Worm (Caenorhabditis elegans) whole organism, L1 larva: Measurements from ENCODE around the gene let-716.

Experiments
- C34B4.2 ChIP-seq: sonication (generic microtip); optimal IDR thresholded peaks from 2 replicates; lab custom pipeline; 2017; ENCODE audit warnings: mild to moderate bottlenecking, missing genetic modification characterization, missing compliant biosample characterization
- F16B12.6 ChIP-seq: fragments of 150-350 bp; optimal IDR thresholded peaks from 2 replicates; lab custom pipeline; 2014; ENCODE audit warnings: missing biosample characterization, missing genetic modification characterization
- aha-1 ChIP-seq: fragments of 150-350 bp; optimal IDR thresholded peaks from 2 replicates; lab custom pipeline; 2014; ENCODE audit warnings: missing biosample characterization, missing genetic modification characterization
- alr-1 ChIP-seq: fragments of 200-800 bp; sonication (Bioruptor generic); optimal IDR thresholded peaks from 2 replicates; lab custom pipeline; 2018; ENCODE audit warnings: borderline replicate concordance, mild to moderate bottlenecking, missing genetic modification characterization, missing compliant biosample characterization
- aly-2 ChIP-seq: fragments of 150-350 bp; optimal IDR thresholded peaks from 2 replicates; lab custom pipeline; 2014; ENCODE audit warnings: missing biosample characterization, missing genetic modification characterization
- blmp-1 ChIP-seq: fragments of 150-350 bp; optimal IDR thresholded peaks from 2 replicates; lab custom pipeline; 2014; ENCODE audit warnings: missing biosample characterization, missing genetic modification characterization
- ceh-88 ChIP-seq: fragments of 200-800 bp; sonication (Bioruptor generic); IDR thresholded peaks from 2 replicates; pipeline ENCODE4 v1.3.6; 2022; ENCODE audit warnings: missing genetic modification characterization, missing compliant biosample characterization
- dsc-1 ChIP-seq: sonication (generic microtip); optimal IDR thresholded peaks from 2 replicates; lab custom pipeline; 2016; ENCODE audit warnings: mild to moderate bottlenecking, missing genetic modification characterization, missing compliant biosample characterization
- efl-1 ChIP-seq, 4 experiments: fragments of 150-350 bp; optimal IDR thresholded peaks in 3 of 4; peaks in 1 of 4; 1 replicate in 1 of 4; 2 replicates in 3 of 4; lab custom pipeline; 2014; ENCODE audit warnings: missing biosample characterization in 2 of 4, missing genetic modification characterization in 2 of 4, missing genetic modification reagents in 2 of 4
- egl-13 ChIP-seq: sonication (generic microtip); optimal IDR thresholded peaks from 2 replicates; lab custom pipeline; 2016; ENCODE audit warnings: missing genotype, missing genetic modification reagents, missing genetic modification characterization, missing compliant biosample characterization
- elt-3 ChIP-seq, 6 experiments: fragments of 150-350 bp in 1 of 6; sonication (generic microtip); optimal IDR thresholded peaks; 2 replicates each; lab custom pipeline; 2017 to 2018; ENCODE audit warnings: missing biosample characterization in 6 of 6, missing genetic modification characterization in 6 of 6, inconsistent platforms in 1 of 6
- fkh-10 ChIP-seq: sonication (generic microtip); optimal IDR thresholded peaks from 2 replicates; lab custom pipeline; 2017; ENCODE audit warnings: missing biosample characterization, missing genetic modification reagents, missing genetic modification characterization
- fkh-4 ChIP-seq: sonication (generic microtip); optimal IDR thresholded peaks from 2 replicates; lab custom pipeline; 2016; ENCODE audit warnings: missing compliant biosample characterization, missing genetic modification characterization, borderline replicate concordance
- grh-1 ChIP-seq: fragments of 200-800 bp; sonication (Bioruptor generic); IDR thresholded peaks from 2 replicates; pipeline ENCODE4 v1.3.6; 2022; ENCODE audit warnings: missing genetic modification reagents, missing genetic modification characterization, missing compliant biosample characterization
- hlh-4 ChIP-seq: sonication (generic microtip); optimal IDR thresholded peaks from 2 replicates; lab custom pipeline; 2016; ENCODE audit warnings: mild to moderate bottlenecking, missing genetic modification characterization, missing compliant biosample characterization
- hpl-2 ChIP-seq: fragments of 150-350 bp; optimal IDR thresholded peaks from 2 replicates; lab custom pipeline; 2014; ENCODE audit warnings: missing biosample characterization, missing genetic modification reagents, missing genetic modification characterization
- irx-1 ChIP-seq: sonication (generic microtip); optimal IDR thresholded peaks from 2 replicates; lab custom pipeline; 2016; ENCODE audit warnings: missing genetic modification characterization, missing compliant biosample characterization
- lin-14 ChIP-seq: fragments of 200-800 bp; sonication (Bioruptor generic); optimal IDR thresholded peaks from 2 replicates; lab custom pipeline; 2018; ENCODE audit warnings: mild to moderate bottlenecking, missing genetic modification characterization, moderate library complexity, missing compliant biosample characterization
- lin-35 ChIP-seq, 2 experiments: fragments of 150-350 bp; optimal IDR thresholded peaks; 2 replicates each; lab custom pipeline; 2014; ENCODE audit warnings: missing biosample characterization in 2 of 2, missing genetic modification characterization in 2 of 2, missing genetic modification reagents in 2 of 2
- lin-39 ChIP-seq: fragments of 150-350 bp; optimal IDR thresholded peaks from 2 replicates; lab custom pipeline; 2014; ENCODE audit warnings: missing biosample characterization, missing genetic modification reagents, missing genetic modification characterization
- lsy-2 ChIP-seq, 2 experiments: fragments of 150-350 bp; optimal IDR thresholded peaks; 2 replicates each; lab custom pipeline; 2014; ENCODE audit warnings: missing biosample characterization in 2 of 2, missing genetic modification characterization in 2 of 2
- mab-9 ChIP-seq: fragments of 200-800 bp; sonication (Bioruptor generic); IDR thresholded peaks from 2 replicates; pipeline ENCODE4 v1.3.6; 2022; ENCODE audit warnings: missing genetic modification reagents, missing genetic modification characterization, missing compliant biosample characterization
- mdl-1 ChIP-seq, 2 experiments: fragments of 150-350 bp; optimal IDR thresholded peaks; 2 replicates each; lab custom pipeline; 2014 to 2017; ENCODE audit warnings: missing biosample characterization in 2 of 2, missing genetic modification characterization in 2 of 2, inconsistent platforms in 1 of 2
- mef-2 ChIP-seq: fragments of 150-350 bp; optimal IDR thresholded peaks from 2 replicates; lab custom pipeline; 2014; ENCODE audit warnings: missing biosample characterization, missing genetic modification characterization
- nhr-11 ChIP-seq: fragments of 150-350 bp; optimal IDR thresholded peaks from 2 replicates; lab custom pipeline; 2014; ENCODE audit warnings: missing biosample characterization, missing genetic modification characterization
- nhr-12 ChIP-seq: sonication (generic microtip); optimal IDR thresholded peaks from 2 replicates; lab custom pipeline; 2017; ENCODE audit warnings: missing biosample characterization, missing genetic modification characterization
- nhr-19 ChIP-seq: fragments of 200-800 bp; sonication (Bioruptor generic); conservative IDR thresholded peaks from 2 replicates; pipeline ENCODE4 v1.3.6; 2022; ENCODE audit warnings: missing genetic modification characterization, missing compliant biosample characterization
- nhr-20 ChIP-seq: sonication (generic microtip); optimal IDR thresholded peaks from 2 replicates; lab custom pipeline; 2016; ENCODE audit warnings: mild to moderate bottlenecking, missing genetic modification characterization, missing compliant biosample characterization
- nhr-47 ChIP-seq: sonication (generic microtip); optimal IDR thresholded peaks from 2 replicates; lab custom pipeline; 2016; ENCODE audit warnings: mild to moderate bottlenecking, missing genetic modification characterization, moderate library complexity, missing compliant biosample characterization
- nhr-85 ChIP-seq: sonication (generic microtip); peaks from one replicate; lab custom pipeline; 2016; ENCODE audit warnings: missing genetic modification characterization, inconsistent platforms, missing compliant biosample characterization
- pag-3 ChIP-seq: sonication (generic microtip); optimal IDR thresholded peaks from 2 replicates; lab custom pipeline; 2017; ENCODE audit warnings: missing genetic modification characterization, mild to moderate bottlenecking, missing compliant biosample characterization, antibody characterized with exemption, borderline replicate concordance; ENCODE audit not compliant: insufficient read depth
- rnt-1 ChIP-seq: sonication (generic microtip); optimal IDR thresholded peaks from 2 replicates; lab custom pipeline; 2016; ENCODE audit warnings: mild to moderate bottlenecking, missing genetic modification characterization, moderate library complexity, missing compliant biosample characterization
- snu-23 ChIP-seq: sonication (generic microtip); optimal IDR thresholded peaks from 2 replicates; lab custom pipeline; 2016; ENCODE audit warnings: missing genetic modification characterization, missing compliant biosample characterization
- sptf-1 ChIP-seq: fragments of 150-350 bp; optimal IDR thresholded peaks from 2 replicates; lab custom pipeline; 2014; ENCODE audit warnings: missing biosample characterization, missing genetic modification characterization
- sup-37 ChIP-seq: fragments of 200-800 bp; sonication (Bioruptor generic); optimal IDR thresholded peaks from 2 replicates; lab custom pipeline; 2018; ENCODE audit warnings: mild to moderate bottlenecking, missing genetic modification characterization, missing compliant biosample characterization
- tbx-2 ChIP-seq: sonication (generic microtip); optimal IDR thresholded peaks from 2 replicates; lab custom pipeline; 2016; ENCODE audit warnings: missing genetic modification characterization, missing compliant biosample characterization
- tlp-1 ChIP-seq: fragments of 150-350 bp; optimal IDR thresholded peaks from 2 replicates; lab custom pipeline; 2014; ENCODE audit warnings: missing biosample characterization, missing genetic modification characterization
- xbp-1 ChIP-seq: sonication (generic microtip); optimal IDR thresholded peaks from 2 replicates; lab custom pipeline; 2016; ENCODE audit warnings: missing genetic modification characterization, missing compliant biosample characterization
- zag-1 ChIP-seq: fragments of 150-350 bp; optimal IDR thresholded peaks from 2 replicates; lab custom pipeline; 2014; ENCODE audit warnings: missing biosample characterization, missing genetic modification characterization
- ztf-4 ChIP-seq: fragments of 150-350 bp; optimal IDR thresholded peaks from 2 replicates; lab custom pipeline; 2014; ENCODE audit warnings: missing biosample characterization, missing genetic modification characterization

Gene let-716

DNA sequence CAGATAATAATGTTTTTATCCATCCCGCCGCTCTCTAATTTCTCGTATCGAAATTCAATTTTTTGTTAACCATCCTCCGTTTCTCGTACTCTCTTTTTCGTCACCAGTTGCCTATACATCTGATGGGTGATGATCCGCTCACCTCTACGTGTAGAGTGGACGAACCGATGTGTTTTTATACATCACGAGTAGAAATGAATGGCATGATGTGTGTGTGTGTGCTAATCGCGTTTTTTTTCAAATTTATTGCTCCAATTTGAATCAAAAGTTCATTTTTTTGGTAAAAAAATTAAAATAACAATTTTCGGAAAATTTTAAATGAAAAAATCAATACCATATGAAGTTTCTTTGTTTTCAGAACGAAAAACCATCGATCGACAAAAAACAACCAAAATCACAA lies 27.3 kb upstream of the let-716 start (continued):
- TF ChIP-seq fkh-10 (no peak), xbp-1 (tag; lab: Kevin White, UChicago) (no peak), hpl-2 (no peak), grh-1 (GFP tag; lab: Robert Waterston, UW) (no peak), nhr-11 (tag; lab: Kevin White, UChicago) (no peak), irx-1 (tag; lab: Kevin White, UChicago) (no peak), blmp-1 (peak; percentile 2), lin-39 (tag; lab: Kevin White, UChicago) (no peak), ceh-88 (GFP tag; lab: Robert Waterston, UW) (no peak), ztf-4 (tag; lab: Kevin White, UChicago) (no peak), mdl-1 (tag; optimal IDR thresholded peaks at IDR 0.05; lab: Kevin White, UChicago) (no peak), sptf-1 (tag; lab: Kevin White, UChicago) (no peak), aha-1 (no peak), lin-35 (GFP tag; optimal IDR thresholded peaks at IDR 0.05; lab: Kevin White, UChicago) (peak in 1 of 2 experiments; percentile 54), pag-3 (tag; lab: Kevin White, UChicago) (no peak), C34B4.2 (tag; lab: Kevin White, UChicago) (no peak), egl-13 (tag; lab: Kevin White, UChicago) (no peak), lsy-2 (tag; optimal IDR thresholded peaks at IDR 0.05; lab: Kevin White, UChicago) (no peak), sup-37 (GFP tag; lab: Kevin White, UChicago) (no peak), nhr-12 (tag; lab: Kevin White, UChicago) (no peak), rnt-1 (tag; lab: Kevin White, UChicago) (peak; percentile 2), tlp-1 (tag; lab: Kevin White, UChicago) (no peak), snu-23 (GFP tag; lab: Kevin White, UChicago) (peak; percentile 44), nhr-20 (tag; lab: Kevin White, UChicago) (no peak), dsc-1 (tag; lab: Kevin White, UChicago) (no peak), zag-1 (tag; lab: Kevin White, UChicago) (no peak)

DNA sequence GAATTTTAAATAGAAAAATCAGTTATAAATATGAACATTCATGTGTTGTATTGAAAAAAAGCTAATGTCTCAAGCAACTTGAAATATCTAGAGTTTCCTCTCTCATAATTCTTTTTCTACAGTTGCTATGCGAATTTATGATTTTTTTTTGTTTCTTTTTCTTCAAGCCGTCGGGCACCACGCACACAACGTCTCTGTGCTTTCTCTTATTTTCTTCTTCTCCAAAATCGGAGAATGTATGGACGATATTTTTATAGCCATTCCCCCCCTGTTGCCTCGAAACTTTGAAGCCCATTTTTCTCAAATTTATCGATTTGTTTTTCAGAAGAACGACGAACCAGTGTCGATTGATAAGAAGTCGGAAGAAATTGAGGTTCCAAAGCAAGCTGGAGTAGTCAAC lies 26.6 kb upstream of the let-716 start:
- TF ChIP-seq nhr-47 (tag; lab: Kevin White, UChicago) (no peak), F16B12.6 (tag; lab: Kevin White, UChicago) (no peak), lin-14 (GFP tag; lab: Kevin White, UChicago) (no peak)

DNA sequence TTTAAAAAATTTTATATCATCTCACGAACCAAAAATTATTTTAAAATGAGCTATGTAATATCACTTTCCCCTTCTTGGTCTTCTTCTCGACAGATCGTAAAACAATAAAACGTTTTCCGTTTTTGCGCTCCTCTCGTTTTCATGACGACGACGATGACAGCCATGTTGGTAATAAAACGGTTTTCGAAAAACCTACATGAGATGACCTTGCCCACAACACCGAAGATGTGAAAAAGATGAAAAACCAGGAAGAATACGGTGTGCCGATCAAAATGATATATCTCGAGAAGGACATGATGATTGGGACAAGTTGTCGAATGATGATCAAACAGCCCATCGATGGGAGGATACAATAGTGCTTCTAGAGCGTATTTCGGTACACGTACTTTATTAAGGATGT lies 24.6 kb upstream of the let-716 start:
- TF ChIP-seq elt-3 (tag; optimal IDR thresholded peaks at IDR 0.05; lab: Kevin White, UChicago), result peak in 2 of 6 experiments; percentile 15 to 17
- peak; percentile 94 for TF ChIP-seq blmp-1
- TF ChIP-seq lin-14 (GFP tag; lab: Kevin White, UChicago), result peak; percentile 53
- no peak for TF ChIP-seq efl-1 (optimal IDR thresholded peaks at IDR 0.05; lab: Kevin White, UChicago)
- peak in 1 of 2 experiments; percentile 6 for TF ChIP-seq efl-1 (GFP tag; optimal IDR thresholded peaks at IDR 0.05 in 1 of 2; lab: Kevin White, UChicago)
- no peak for TF ChIP-seq egl-13 (tag; lab: Kevin White, UChicago)
- peak; percentile 30 for TF ChIP-seq snu-23 (GFP tag; lab: Kevin White, UChicago)
- TF ChIP-seq xbp-1 (tag; lab: Kevin White, UChicago), result no peak

DNA sequence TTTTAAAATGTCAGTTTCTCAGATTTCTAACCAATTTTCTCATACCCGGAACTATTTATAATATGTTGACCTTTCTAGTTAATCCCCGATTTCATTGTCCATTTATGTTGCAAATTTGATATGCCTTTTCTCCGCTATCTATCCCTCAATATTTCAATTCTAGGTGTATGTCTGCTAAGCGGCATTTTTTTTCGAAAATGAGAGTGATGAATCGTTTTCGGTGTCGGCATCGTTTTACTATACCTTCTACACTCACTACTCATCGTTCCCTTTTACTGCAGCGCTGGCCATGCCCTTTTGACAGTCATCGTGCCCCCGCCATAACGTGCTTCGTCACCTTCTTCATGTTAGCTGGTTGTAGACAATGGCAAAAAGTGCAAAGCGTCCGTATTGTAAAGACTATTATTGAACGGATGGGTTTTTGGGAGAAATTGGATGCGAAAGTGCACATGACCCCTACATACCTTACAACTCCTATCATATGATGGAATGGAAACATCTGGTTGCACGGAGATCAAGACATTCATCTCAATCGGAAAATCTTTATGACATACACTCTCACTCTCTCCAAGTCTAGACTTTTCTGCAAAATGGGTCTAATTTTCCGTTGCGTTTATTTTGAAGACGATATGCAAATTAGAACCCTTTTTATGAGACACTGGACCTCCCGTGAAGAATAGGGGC lies 24.0 kb upstream of the let-716 start:
- TF ChIP-seq mef-2 (tag; lab: Kevin White, UChicago) (no peak), hlh-4 (tag; lab: Kevin White, UChicago) (no peak), elt-3 (tag; optimal IDR thresholded peaks at IDR 0.05; lab: Kevin White, UChicago) (no peak), alr-1 (no peak), nhr-85 (tag; lab: Kevin White, UChicago) (peak; percentile 70), nhr-19 (GFP tag; lab: Robert Waterston, UW) (0 out of 2 replicates have a peak, but pooled peaks have one; percentile 5), lin-14 (GFP tag; lab: Kevin White, UChicago) (peak; percentile 21), fkh-4 (peak; percentile 27), blmp-1 (peak; percentile 83), lin-35 (GFP tag; optimal IDR thresholded peaks at IDR 0.05; lab: Kevin White, UChicago) (peak in 1 of 2 experiments; percentile 5), nhr-12 (tag; lab: Kevin White, UChicago) (no peak), efl-1 (optimal IDR thresholded peaks at IDR 0.05; lab: Kevin White, UChicago) (no peak), efl-1 (GFP tag; optimal IDR thresholded peaks at IDR 0.05 in 1 of 2; lab: Kevin White, UChicago) (peak in 1 of 2 experiments; percentile 82), tbx-2 (tag; lab: Kevin White, UChicago) (no peak), rnt-1 (tag; lab: Kevin White, UChicago) (peak; percentile 12), aly-2 (tag; lab: Kevin White, UChicago) (no peak), xbp-1 (tag; lab: Kevin White, UChicago) (no peak), mdl-1 (tag; optimal IDR thresholded peaks at IDR 0.05; lab: Kevin White, UChicago) (peak in 1 of 2 experiments; percentile 16), mab-9 (GFP tag; lab: Robert Waterston, UW) (no peak), dsc-1 (tag; lab: Kevin White, UChicago) (peak; percentile 53), pag-3 (tag; lab: Kevin White, UChicago) (peak; percentile 27)
